Worm (Caenorhabditis elegans) whole organism, L2 larva: Measurements from ENCODE around the gene pals-22.
A peak's percentile ranks its signal among the peaks of the same experiment; 100 is the strongest.

Source experiments
- fos-1 ChIP-seq: fragments of 150-350 bp; optimal IDR thresholded peaks from 2 replicates; lab custom pipeline; 2014; ENCODE audit warnings: missing biosample characterization, missing genetic modification characterization
- unc-39 ChIP-seq: fragments of 150-350 bp; optimal IDR thresholded peaks from 2 replicates; lab custom pipeline; 2014; ENCODE audit warnings: missing biosample characterization, missing genetic modification characterization

The pals-22 gene

DNA sequence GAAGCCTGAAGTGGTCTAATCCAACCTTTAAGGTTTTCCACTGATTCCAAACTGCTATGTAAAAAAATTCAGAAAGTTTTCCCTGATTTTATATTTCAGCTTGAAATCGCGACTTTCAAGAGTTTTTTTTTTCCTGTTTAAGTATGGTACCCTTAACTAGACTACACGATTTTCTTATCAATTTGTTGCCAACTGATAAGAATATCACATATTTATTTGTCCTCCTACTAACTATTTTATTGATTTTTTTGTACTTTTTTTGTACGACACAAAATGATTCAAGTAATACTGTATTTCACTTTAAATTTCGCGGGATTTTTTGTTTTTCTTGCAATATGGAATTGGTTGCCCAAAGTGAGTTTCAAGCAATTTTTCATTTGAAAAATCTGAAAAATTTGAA, 50.9 kb downstream of the pals-22 start:
- peak; percentile 35 for TF ChIP-seq fos-1 (tag; lab: Kevin White, UChicago)
- no peak for TF ChIP-seq unc-39 (tag; lab: Kevin White, UChicago)
